Fruit fly (Drosophila melanogaster) whole organism, embryonic: ENCODE data around the gene CG33230.

Source experiments
- Abd-B ChIP-seq: fragments of 200-800 bp; sonication (Bioruptor generic); optimal IDR thresholded peaks from 2 replicates; lab custom pipeline; 2018; ENCODE audit warnings: missing biosample characterization, mild to moderate bottlenecking, missing genetic modification characterization, moderate library complexity
- Aef1 ChIP-seq: fragments of 200-800 bp; sonication (Bioruptor generic); IDR thresholded peaks from 3 replicates; pipeline ENCODE4 v1.3.6; 2022; ENCODE audit warnings: missing biosample characterization, missing genetic modification characterization
- Bteb2 ChIP-seq: fragments of 200-800 bp; sonication (Bioruptor generic); optimal IDR thresholded peaks from 2 replicates; lab custom pipeline; 2016; ENCODE audit warnings: missing biosample characterization, missing genetic modification characterization
- C15 ChIP-seq: fragments of 200-800 bp; sonication (Bioruptor generic); IDR thresholded peaks from 3 replicates; pipeline ENCODE4 v1.3.6; 2022; ENCODE audit warnings: missing biosample characterization, missing genetic modification characterization
- CG10267 ChIP-seq: fragments of 200-800 bp; sonication (Bioruptor generic); optimal IDR thresholded peaks from 2 replicates; lab custom pipeline; 2018; ENCODE audit warnings: missing biosample characterization, mild to moderate bottlenecking, missing genetic modification characterization, moderate library complexity
- CG10431 ChIP-seq: fragments of 200-800 bp; sonication (Bioruptor generic); optimal IDR thresholded peaks from 3 replicates; lab custom pipeline; 2018; ENCODE audit warnings: missing biosample characterization, mild to moderate bottlenecking, missing genetic modification characterization
- CG11696 ChIP-seq: fragments of 200-800 bp; sonication (Bioruptor generic); IDR thresholded peaks from 2 replicates; pipeline ENCODE4 v1.3.6; 2022; ENCODE audit warnings: missing biosample characterization, missing genetic modification characterization
- CG12104 ChIP-seq: fragments of 200-800 bp; sonication (Bioruptor generic); optimal IDR thresholded peaks from 3 replicates; lab custom pipeline; 2016; ENCODE audit warnings: missing biosample characterization, missing genetic modification characterization
- CG1233 ChIP-seq: fragments of 200-800 bp; sonication (Bioruptor generic); optimal IDR thresholded peaks from 4 replicates; lab custom pipeline; 2018; ENCODE audit warnings: missing biosample characterization, mild to moderate bottlenecking, missing genetic modification characterization
- CG13296 ChIP-seq: fragments of 200-800 bp; sonication (Bioruptor generic); optimal IDR thresholded peaks from 3 replicates; lab custom pipeline; 2018; ENCODE audit warnings: missing biosample characterization, mild to moderate bottlenecking, missing genetic modification characterization
- CG13624 ChIP-seq: fragments of 200-800 bp; sonication (Bioruptor generic); optimal IDR thresholded peaks from 2 replicates; lab custom pipeline; 2016; ENCODE audit warnings: missing biosample characterization, missing genetic modification characterization
- CG15011 ChIP-seq: fragments of 200-800 bp; sonication (Bioruptor generic); optimal IDR thresholded peaks from 3 replicates; lab custom pipeline; 2018; ENCODE audit warnings: missing biosample characterization, mild to moderate bottlenecking, missing genetic modification characterization
- CG16863 ChIP-seq: fragments of 200-800 bp; sonication (Bioruptor generic); optimal IDR thresholded peaks from 3 replicates; lab custom pipeline; 2016; ENCODE audit warnings: missing biosample characterization, missing genetic modification characterization
- CG2116 ChIP-seq: fragments of 200-800 bp; sonication (Bioruptor generic); optimal IDR thresholded peaks from 3 replicates; lab custom pipeline; 2018; ENCODE audit warnings: missing biosample characterization, mild to moderate bottlenecking, missing genetic modification characterization
- CG2889 ChIP-seq: fragments of 200-800 bp; sonication (Bioruptor generic); IDR thresholded peaks from 3 replicates; pipeline ENCODE4 v1.3.6; 2022; ENCODE audit warnings: missing biosample characterization, missing genetic modification characterization
- CG30431 ChIP-seq: fragments of 200-800 bp; sonication (Bioruptor generic); optimal IDR thresholded peaks from 2 replicates; lab custom pipeline; 2017; ENCODE audit warnings: missing biosample characterization, missing genetic modification characterization
- CG34224 ChIP-seq: fragments of 200-800 bp; sonication (Bioruptor generic); IDR thresholded peaks from 3 replicates; pipeline ENCODE4 v1.3.6; 2022; ENCODE audit warnings: missing biosample characterization, missing genetic modification characterization; ENCODE audit not compliant: partially characterized antibody
- CG34376 ChIP-seq: fragments of 200-800 bp; sonication (Bioruptor generic); optimal IDR thresholded peaks from 2 replicates; lab custom pipeline; 2018; ENCODE audit warnings: missing biosample characterization, mild to moderate bottlenecking, missing genetic modification characterization
- CG43689 ChIP-seq: fragments of 200-800 bp; sonication (Bioruptor generic); IDR thresholded peaks from 2 replicates; pipeline ENCODE4 v1.3.6; 2022; ENCODE audit warnings: missing biosample characterization, missing genetic modification characterization
- CG6689 ChIP-seq: fragments of 200-800 bp; sonication (Bioruptor generic); IDR thresholded peaks from 2 replicates; pipeline ENCODE4 v1.3.6; 2022; ENCODE audit warnings: missing biosample characterization, missing genetic modification characterization
- CG6791 ChIP-seq: fragments of 200-800 bp; sonication (Bioruptor generic); IDR thresholded peaks from 3 replicates; pipeline ENCODE4 v1.3.6; 2022; ENCODE audit warnings: missing biosample characterization, missing genetic modification characterization; ENCODE audit not compliant: partially characterized antibody
- CG7372 ChIP-seq: fragments of 200-800 bp; sonication (Bioruptor generic); IDR thresholded peaks from 2 replicates; pipeline ENCODE4 v1.3.6; 2022; ENCODE audit warnings: missing biosample characterization, missing genetic modification characterization
- CG7556 ChIP-seq: fragments of 200-800 bp; sonication (Bioruptor generic); optimal IDR thresholded peaks from 2 replicates; lab custom pipeline; 2017; ENCODE audit warnings: missing biosample characterization, mild to moderate bottlenecking, missing genetic modification characterization
- CG8924 ChIP-seq: fragments of 200-800 bp; optimal IDR thresholded peaks from 3 replicates; lab custom pipeline; 2019; ENCODE audit warnings: missing biosample characterization, mild to moderate bottlenecking, missing genetic modification characterization, moderate library complexity
- Dp ChIP-seq: fragments of 200-800 bp; sonication (Bioruptor generic); optimal IDR thresholded peaks from 2 replicates; lab custom pipeline; 2018; ENCODE audit warnings: missing biosample characterization, mild to moderate bottlenecking, missing genetic modification characterization, moderate library complexity
- GATAe ChIP-seq: fragments of 200-800 bp; sonication (Bioruptor generic); conservative IDR thresholded peaks from 2 replicates; pipeline ENCODE4 v1.3.6; 2022; ENCODE audit warnings: missing biosample characterization, missing genetic modification characterization
- Sox100B ChIP-seq: fragments of 200-800 bp; sonication (Bioruptor generic); optimal IDR thresholded peaks from 3 replicates; lab custom pipeline; 2018; ENCODE audit warnings: missing biosample characterization, mild to moderate bottlenecking, missing genetic modification characterization
- aop ChIP-seq: fragments of 200-800 bp; sonication (Bioruptor generic); IDR thresholded peaks from 2 replicates; pipeline ENCODE4 v1.3.6; 2022; ENCODE audit warnings: missing biosample characterization, missing genetic modification characterization
- bowl ChIP-seq: fragments of 200-800 bp; sonication (Bioruptor generic); IDR thresholded peaks from 2 replicates; pipeline ENCODE4 v1.3.6; 2022; ENCODE audit warnings: missing biosample characterization, missing genetic modification characterization
- da ChIP-seq: fragments of 200-800 bp; sonication (Bioruptor generic); optimal IDR thresholded peaks from 2 replicates; lab custom pipeline; 2016; ENCODE audit warnings: missing biosample characterization, missing genetic modification characterization
- dmrt11E ChIP-seq: fragments of 200-800 bp; sonication (Bioruptor generic); optimal IDR thresholded peaks from 3 replicates; lab custom pipeline; 2018; ENCODE audit warnings: missing biosample characterization, mild to moderate bottlenecking, missing genetic modification characterization, moderate library complexity
- emc ChIP-seq: fragments of 200-800 bp; sonication (Bioruptor generic); optimal IDR thresholded peaks from 2 replicates; lab custom pipeline; 2016; ENCODE audit warnings: missing biosample characterization, missing genetic modification characterization
- fu2 ChIP-seq: fragments of 200-800 bp; sonication (Bioruptor generic); optimal IDR thresholded peaks from 2 replicates; lab custom pipeline; 2016; ENCODE audit warnings: missing biosample characterization, missing genetic modification characterization
- gcm ChIP-seq: fragments of 200-800 bp; sonication (Bioruptor generic); optimal IDR thresholded peaks from 2 replicates; lab custom pipeline; 2019; ENCODE audit warnings: missing biosample characterization, mild to moderate bottlenecking, missing genetic modification characterization, moderate library complexity
- jing ChIP-seq: fragments of 200-800 bp; sonication (Bioruptor generic); optimal IDR thresholded peaks from 2 replicates; lab custom pipeline; 2018; ENCODE audit warnings: missing biosample characterization, mild to moderate bottlenecking, missing genetic modification characterization
- kni ChIP-seq: fragments of 200-800 bp; sonication (Bioruptor generic); optimal IDR thresholded peaks from 3 replicates; lab custom pipeline; 2017; ENCODE audit warnings: mild to moderate bottlenecking, missing biosample characterization, missing genetic modification reagents, missing genetic modification characterization
- lilli ChIP-seq: fragments of 200-800 bp; sonication (Bioruptor generic); optimal IDR thresholded peaks from 3 replicates; lab custom pipeline; 2016; ENCODE audit warnings: missing biosample characterization, missing genetic modification characterization
- nau ChIP-seq: fragments of 200-800 bp; sonication (Bioruptor generic); optimal IDR thresholded peaks from 3 replicates; lab custom pipeline; 2017; ENCODE audit warnings: missing biosample characterization, mild to moderate bottlenecking, missing genetic modification characterization, missing genetic modification reagents
- slbo ChIP-seq: fragments of 200-800 bp; sonication (Bioruptor generic); IDR thresholded peaks from 2 replicates; pipeline ENCODE4 v1.3.6; 2022; ENCODE audit warnings: missing biosample characterization, missing genetic modification characterization
- tin ChIP-seq: fragments of 200-800 bp; sonication (Bioruptor generic); optimal IDR thresholded peaks from 3 replicates; lab custom pipeline; 2016; ENCODE audit warnings: missing biosample characterization, missing genetic modification characterization
- unpg ChIP-seq: fragments of 200-800 bp; sonication (Bioruptor generic); optimal IDR thresholded peaks from 3 replicates; lab custom pipeline; 2018; ENCODE audit warnings: missing biosample characterization, mild to moderate bottlenecking, missing genetic modification characterization, moderate library complexity
- wdn ChIP-seq: fragments of 200-800 bp; sonication (Bioruptor generic); IDR thresholded peaks from 2 replicates; pipeline ENCODE4 v1.3.6; 2022; ENCODE audit warnings: missing biosample characterization, missing genetic modification characterization
- wor ChIP-seq: fragments of 200-800 bp; sonication (Bioruptor generic); IDR thresholded peaks from 2 replicates; pipeline ENCODE4 v1.3.6; 2022; ENCODE audit warnings: missing biosample characterization, missing genetic modification characterization
- yki ChIP-seq: fragments of >200 bp; optimal IDR thresholded peaks from 3 replicates; lab custom pipeline; 2018
- zen ChIP-seq: fragments of 200-800 bp; sonication (Bioruptor generic); optimal IDR thresholded peaks from 3 replicates; lab custom pipeline; 2018; ENCODE audit warnings: missing biosample characterization, mild to moderate bottlenecking, missing genetic modification characterization, moderate library complexity
- zfh1 ChIP-seq: fragments of 200-800 bp; sonication (Bioruptor generic); IDR thresholded peaks from 3 replicates; pipeline ENCODE4 v1.3.6; 2022; ENCODE audit warnings: missing biosample characterization, missing genetic modification characterization

CG33230 gene

dm6 chr3L:1618116-1618727, at the start of gene CG33230, which contains the start of the genes CG13926 and ABCB7 (continued):
- TF ChIP-seq yki (no peak), Bteb2 (no peak), CG10267 (tag; lab: Kevin White, UChicago) (peak; percentile 39), tin (GFP tag; lab: Kevin White, UChicago) (peak; percentile 23), wdn (GFP tag; lab: Robert Waterston, UW) (no peak), CG15011 (no peak), aop (GFP tag; lab: Robert Waterston, UW) (no peak), lilli (GFP tag; lab: Kevin White, UChicago) (peak; percentile 64), unpg (GFP tag; lab: Kevin White, UChicago) (no peak), Aef1 (GFP tag; lab: Robert Waterston, UW) (no peak), CG7556 (no peak), CG34376 (peak; percentile 37), Abd-B (peak; percentile 14), CG1233 (no peak), CG13296 (GFP tag; lab: Kevin White, UChicago) (no peak), dmrt11E (no peak), CG43689 (GFP tag; lab: Robert Waterston, UW) (no peak), jing (GFP tag; lab: Kevin White, UChicago) (no peak), zen (tag; lab: Kevin White, UChicago) (peak; percentile 15), CG2116 (peak; percentile 42), nau (GFP tag; lab: Kevin White, UChicago) (no peak), CG10431 (GFP tag; lab: Kevin White, UChicago) (peak; percentile 25), CG12104 (GFP tag; lab: Kevin White, UChicago) (no peak), CG2889 (GFP tag; lab: Robert Waterston, UW) (no peak), CG6689 (GFP tag; lab: Robert Waterston, UW) (no peak), CG16863 (GFP tag; lab: Kevin White, UChicago) (no peak), da (no peak), gcm (no peak), Dp (peak; percentile 14), kni (peak; percentile 59), CG30431 (no peak), CG8924 (tag; lab: Kevin White, UChicago) (peak; percentile 4), C15 (GFP tag; lab: Robert Waterston, UW) (no peak), CG7372 (GFP tag; lab: Robert Waterston, UW) (no peak), slbo (peak; percentile 39; the same call in 1 of the 2 replicates), bowl (GFP tag; lab: Robert Waterston, UW) (no peak), fu2 (GFP tag; lab: Kevin White, UChicago) (peak; percentile 6), CG11696 (GFP tag; lab: Robert Waterston, UW) (no peak), wor (GFP tag; lab: Robert Waterston, UW) (no peak), CG34224 (peak; percentile 66; the same call in 2 of the 3 replicates), Sox100B (GFP tag; lab: Kevin White, UChicago) (no peak), CG13624 (GFP tag; lab: Kevin White, UChicago) (peak; percentile 35), GATAe (no peak), CG6791 (no peak), emc (GFP tag; lab: Kevin White, UChicago) (no peak), zfh1 (no peak)
